Fruit fly (Drosophila melanogaster): ENCODE measurements around the gene Arl4.

DNA sequence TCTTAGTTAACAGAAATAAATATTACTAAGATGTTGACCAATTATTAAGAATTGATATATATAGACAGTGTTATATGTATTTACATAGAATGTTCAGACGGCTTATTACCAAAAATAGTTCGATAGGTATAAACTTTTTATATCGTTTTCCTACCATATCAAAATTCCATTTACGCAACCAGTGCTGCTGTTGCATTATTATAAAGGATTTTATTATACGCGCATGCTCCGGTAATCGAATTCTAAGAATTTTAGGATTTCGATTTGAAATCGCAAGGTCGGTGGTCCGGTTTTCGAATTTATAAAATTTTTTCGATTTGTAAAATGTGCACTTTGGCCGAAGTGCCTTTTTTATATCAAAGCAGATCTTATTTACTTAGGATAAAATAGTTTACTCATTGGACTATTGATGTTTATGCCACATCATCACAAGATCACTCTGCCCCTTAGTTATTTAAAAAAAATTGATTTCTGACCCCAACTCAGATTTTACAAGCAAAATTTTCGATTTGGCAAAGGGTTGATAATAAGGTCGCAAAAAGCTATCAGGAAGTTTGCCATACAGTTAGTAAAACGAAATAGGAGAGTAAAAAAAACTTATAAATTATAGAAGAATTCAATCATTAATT is 49.4 kb downstream of the Arl4 start, which contains the start of gene Ank:
- TF ChIP-seq CG9948 (tag; optimal IDR thresholded peaks at IDR 0.05) (no peak), Pif1A (GFP tag; optimal IDR thresholded peaks at IDR 0.05) (no peak), CG14655 (GFP tag; optimal IDR thresholded peaks at IDR 0.05) (no peak), Pif1B (GFP tag; optimal IDR thresholded peaks at IDR 0.05) (no peak), CG13204 (GFP tag; optimal IDR thresholded peaks at IDR 0.05) (no peak)
